1 fruit fly cellular context compared by ENCODE assay signal in the genomic region with DNA sequence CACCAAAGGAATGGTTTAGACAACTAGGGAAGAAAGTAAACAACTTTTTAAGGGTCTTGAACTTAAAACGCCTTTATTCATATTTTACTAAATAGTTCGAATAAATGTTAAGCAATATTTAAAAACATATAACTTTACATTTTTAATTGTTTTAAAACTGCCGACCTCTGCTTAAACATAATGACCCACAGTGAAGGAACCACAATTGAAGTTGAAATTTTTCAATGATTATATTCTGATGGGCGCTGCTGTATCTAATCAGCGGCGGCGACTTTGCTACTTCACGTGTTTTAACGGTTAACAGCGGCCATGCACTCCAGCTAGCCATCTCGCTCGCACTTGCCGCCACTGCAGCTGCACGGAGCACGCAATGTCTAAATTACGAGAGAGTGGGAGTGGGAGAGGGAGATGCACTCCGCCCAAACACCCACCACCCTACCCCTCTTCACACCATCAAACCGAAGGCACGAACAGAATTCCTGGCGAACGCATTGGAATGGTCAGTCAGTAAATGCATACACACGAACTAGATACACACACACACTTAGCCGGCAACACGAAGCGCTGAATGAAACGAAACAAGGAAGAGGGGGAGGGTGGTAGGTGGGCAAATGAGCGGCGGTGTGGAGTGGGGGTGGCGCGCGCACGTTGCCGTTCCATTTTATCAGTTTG.
TF ChIP-seq lines count a peak whose summit lies in the region.

No protein-coding gene starts in this region.

TF ChIP-seq in whole organism, embryonic, 481 proteins besides CTCF, POLR2A, EP300 and RAD21 (continued from another document):
- TF ChIP-seq Myb (GFP tag; optimal IDR thresholded peaks at IDR 0.05; lab: Kevin White, UChicago), result no peak
- peak; percentile 86 for TF ChIP-seq CG2678 (tag; optimal IDR thresholded peaks at IDR 0.05; lab: Kevin White, UChicago)
- TF ChIP-seq HLH54F (GFP tag; optimal IDR thresholded peaks at IDR 0.05; lab: Kevin White, UChicago), result peak; percentile 4
- peak; percentile 63 for TF ChIP-seq CG30403 (GFP tag; optimal IDR thresholded peaks at IDR 0.05; lab: Kevin White, UChicago)
- no peak for TF ChIP-seq jigr1 (GFP tag; IDR thresholded peaks at IDR 0.05; lab: Robert Waterston, UW)
- TF ChIP-seq Max (GFP tag; optimal IDR thresholded peaks at IDR 0.05; lab: Kevin White, UChicago), result peak; percentile 52
- TF ChIP-seq Adf1 (GFP tag; IDR thresholded peaks at IDR 0.05; lab: Robert Waterston, UW), result no peak
- peak; percentile 83 for TF ChIP-seq CG7839 (tag; optimal IDR thresholded peaks at IDR 0.05; lab: Kevin White, UChicago)
- TF ChIP-seq stc (GFP tag; IDR thresholded peaks at IDR 0.05; lab: Robert Waterston, UW), result 0 out of 2 replicates have a peak, but pooled peaks have one; percentile 34
- no peak for TF ChIP-seq Scr (GFP tag; IDR thresholded peaks at IDR 0.05; lab: Robert Waterston, UW; ENCODE audit: partially characterized antibody)
- peak; percentile 18; the same call in 1 of the 2 replicates for TF ChIP-seq CG32532 (GFP tag; IDR thresholded peaks at IDR 0.05; lab: Robert Waterston, UW)
- TF ChIP-seq lmd (GFP tag; IDR thresholded peaks at IDR 0.05; lab: Robert Waterston, UW), result peak; percentile 54
- no peak for TF ChIP-seq fd64A (GFP tag; optimal IDR thresholded peaks at IDR 0.05; lab: Kevin White, UChicago)
- TF ChIP-seq ttk (GFP tag; IDR thresholded peaks at IDR 0.05; lab: Robert Waterston, UW), result no peak
- peak; percentile 31 for TF ChIP-seq CG10654 (GFP tag; optimal IDR thresholded peaks at IDR 0.05; lab: Kevin White, UChicago)
- TF ChIP-seq CoRest (tag; optimal IDR thresholded peaks at IDR 0.05; lab: Kevin White, UChicago), result peak; percentile 82
- TF ChIP-seq bsh (GFP tag; optimal IDR thresholded peaks at IDR 0.05; lab: Kevin White, UChicago), result peak in 1 of 2 experiments; percentile 75
- no peak for TF ChIP-seq cato (GFP tag; optimal IDR thresholded peaks at IDR 0.05; lab: Kevin White, UChicago; ENCODE audit: borderline replicate concordance)
- no peak for TF ChIP-seq Dip3 (GFP tag; optimal IDR thresholded peaks at IDR 0.05; lab: Kevin White, UChicago)
- TF ChIP-seq nerfin-1 (tag; optimal IDR thresholded peaks at IDR 0.05; lab: Kevin White, UChicago), result peak; percentile 75
- TF ChIP-seq CG12744 (GFP tag; optimal IDR thresholded peaks at IDR 0.05; lab: Kevin White, UChicago), result peak; percentile 19
- 0 out of 3 replicates have a peak, but pooled peaks have one; percentile 25 for TF ChIP-seq so (GFP tag; IDR thresholded peaks at IDR 0.05; lab: Robert Waterston, UW)
- 0 out of 3 replicates have a peak, but pooled peaks have one; percentile 13 for TF ChIP-seq C15 (GFP tag; IDR thresholded peaks at IDR 0.05; lab: Robert Waterston, UW)
- TF ChIP-seq mam (GFP tag; optimal IDR thresholded peaks at IDR 0.05; lab: Kevin White, UChicago), result peak; percentile 11
- peak; percentile 48 for TF ChIP-seq slbo (GFP tag; IDR thresholded peaks at IDR 0.05; lab: Robert Waterston, UW)
- peak; percentile 23 for TF ChIP-seq CG15514 (GFP tag; optimal IDR thresholded peaks at IDR 0.05; lab: Kevin White, UChicago)
- peak; percentile 80 for TF ChIP-seq Oli (tag; optimal IDR thresholded peaks at IDR 0.05; lab: Kevin White, UChicago)
- peak; percentile 34; the same call in 1 of the 2 replicates for TF ChIP-seq E2f2 (GFP tag; IDR thresholded peaks at IDR 0.05; lab: Robert Waterston, UW)
- TF ChIP-seq CG13296 (GFP tag; optimal IDR thresholded peaks at IDR 0.05; lab: Kevin White, UChicago), result peak; percentile 36
- no peak for TF ChIP-seq btn (GFP tag; optimal IDR thresholded peaks at IDR 0.05; lab: Kevin White, UChicago)
- TF ChIP-seq CG1233 (GFP tag; optimal IDR thresholded peaks at IDR 0.05; lab: Kevin White, UChicago), result peak; percentile 37
- no peak for TF ChIP-seq CG18011 (GFP tag; optimal IDR thresholded peaks at IDR 0.05; lab: Kevin White, UChicago)
- no peak for TF ChIP-seq tll (GFP tag; optimal IDR thresholded peaks at IDR 0.05; lab: Kevin White, UChicago)
- TF ChIP-seq Pdp1 (GFP tag; optimal IDR thresholded peaks at IDR 0.05; lab: Kevin White, UChicago), result peak; percentile 16 to 45
- TF ChIP-seq zfh1 (GFP tag; IDR thresholded peaks at IDR 0.05; lab: Robert Waterston, UW), result 0 out of 3 replicates have a peak, but pooled peaks have one; percentile 53
- no peak for TF ChIP-seq prd (optimal IDR thresholded peaks at IDR 0.05; lab: Kevin White, UChicago)
- peak; percentile 51; the same call in 2 of the 3 replicates for TF ChIP-seq prd (GFP tag; IDR thresholded peaks at IDR 0.05; lab: Robert Waterston, UW)
- peak; percentile 41 for TF ChIP-seq pros (GFP tag; optimal IDR thresholded peaks at IDR 0.05; lab: Kevin White, UChicago)
- peak; percentile 83 for TF ChIP-seq CG8478 (optimal IDR thresholded peaks at IDR 0.05; lab: Kevin White, UChicago)
- TF ChIP-seq CG7357 (GFP tag; IDR thresholded peaks at IDR 0.05; lab: Robert Waterston, UW), result peak; percentile 38; the same call in 1 of the 3 replicates
- peak; percentile 73 for TF ChIP-seq fd96Cb (tag; optimal IDR thresholded peaks at IDR 0.05; lab: Kevin White, UChicago)
- TF ChIP-seq chinmo (GFP tag; IDR thresholded peaks at IDR 0.05; lab: Robert Waterston, UW; ENCODE audit: partially characterized antibody), result peak; percentile 85; the same call in 2 of the 4 replicates
- TF ChIP-seq Mes4 (GFP tag; optimal IDR thresholded peaks at IDR 0.05; lab: Kevin White, UChicago), result no peak
- peak; percentile 80 for TF ChIP-seq grau (tag; optimal IDR thresholded peaks at IDR 0.05; lab: Kevin White, UChicago)
- peak; percentile 2 for TF ChIP-seq Sry-β (GFP tag; optimal IDR thresholded peaks at IDR 0.05; lab: Kevin White, UChicago)
- TF ChIP-seq rib (GFP tag; IDR thresholded peaks at IDR 0.05; lab: Robert Waterston, UW), result no peak
- TF ChIP-seq CG13424 (tag; optimal IDR thresholded peaks at IDR 0.05; lab: Kevin White, UChicago), result peak; percentile 80
- TF ChIP-seq nom (GFP tag; optimal IDR thresholded peaks at IDR 0.05; lab: Kevin White, UChicago), result no peak
- TF ChIP-seq CG9437 (GFP tag; optimal IDR thresholded peaks at IDR 0.05; lab: Kevin White, UChicago), result peak; percentile 47
- peak; percentile 34; the same call in 1 of the 3 replicates for TF ChIP-seq CG7963 (GFP tag; IDR thresholded peaks at IDR 0.05; lab: Robert Waterston, UW; ENCODE audit: partially characterized antibody)
- TF ChIP-seq lola (GFP tag; optimal IDR thresholded peaks at IDR 0.05; lab: Kevin White, UChicago), result peak in 1 of 3 experiments; percentile 61
- peak; percentile 81 for TF ChIP-seq CG11504 (tag; optimal IDR thresholded peaks at IDR 0.05; lab: Kevin White, UChicago)
- peak; percentile 1 for TF ChIP-seq CG16815 (GFP tag; optimal IDR thresholded peaks at IDR 0.05; lab: Kevin White, UChicago)
- peak; percentile 6 for TF ChIP-seq CG7786 (GFP tag; optimal IDR thresholded peaks at IDR 0.05; lab: Kevin White, UChicago)
- TF ChIP-seq CrebB (tag; optimal IDR thresholded peaks at IDR 0.05; lab: Kevin White, UChicago), result no peak
- TF ChIP-seq NfI (GFP tag; optimal IDR thresholded peaks at IDR 0.05; lab: Kevin White, UChicago), result peak; percentile 43
- peak; percentile 4 for TF ChIP-seq CG8944 (GFP tag; optimal IDR thresholded peaks at IDR 0.05; lab: Kevin White, UChicago)
- peak; percentile 78 for TF ChIP-seq dmrt99B (tag; optimal IDR thresholded peaks at IDR 0.05; lab: Kevin White, UChicago)
- peak; percentile 52; the same call in 1 of the 2 replicates for TF ChIP-seq CG6689 (GFP tag; IDR thresholded peaks at IDR 0.05; lab: Robert Waterston, UW)
- 0 out of 3 replicates have a peak, but pooled peaks have one; percentile 19 for TF ChIP-seq Opbp (GFP tag; IDR thresholded peaks at IDR 0.05; lab: Robert Waterston, UW; ENCODE audit: partially characterized antibody)
- TF ChIP-seq Med (GFP tag; lab: Kevin White, UChicago), result peak; percentile 71
- peak; percentile 52 for TF ChIP-seq CG7556 (GFP tag; optimal IDR thresholded peaks at IDR 0.05; lab: Kevin White, UChicago)
- peak; percentile 61 for TF ChIP-seq CG8388 (GFP tag; optimal IDR thresholded peaks at IDR 0.05; lab: Kevin White, UChicago)
- peak; percentile 81 for TF ChIP-seq pfk (GFP tag; optimal IDR thresholded peaks at IDR 0.05; lab: Kevin White, UChicago)
- no peak for TF ChIP-seq CG31224 (GFP tag; IDR thresholded peaks at IDR 0.05; lab: Robert Waterston, UW)
- TF ChIP-seq Atf3 (GFP tag; optimal IDR thresholded peaks at IDR 0.05; lab: Kevin White, UChicago), result peak; percentile 8
- peak; percentile 3 for TF ChIP-seq CG10147 (GFP tag; optimal IDR thresholded peaks at IDR 0.05; lab: Kevin White, UChicago)
- TF ChIP-seq Xbp1 (GFP tag; optimal IDR thresholded peaks at IDR 0.05; lab: Kevin White, UChicago), result peak; percentile 53
